Worm (Caenorhabditis elegans) whole organism, young adult: ENCODE results near the gene C50B8.6.

Source experiments
- C17E4.6 ChIP-seq: fragments of 200-800 bp; sonication (Bioruptor generic); IDR thresholded peaks from 2 replicates; pipeline ENCODE4 v1.3.6; 2022; ENCODE audit warnings: missing genetic modification reagents, missing genetic modification characterization, missing compliant biosample characterization
- F10E7.11 ChIP-seq: sonication (generic microtip); optimal IDR thresholded peaks from 2 replicates; lab custom pipeline; 2017; ENCODE audit warnings: mild to moderate bottlenecking, missing genetic modification characterization, moderate library complexity, missing compliant biosample characterization
- F23B12.7 ChIP-seq: sonication (generic microtip); optimal IDR thresholded peaks from 2 replicates; lab custom pipeline; 2017; ENCODE audit warnings: missing genetic modification characterization, mild to moderate bottlenecking, missing compliant biosample characterization, antibody characterized with exemption, moderate library complexity; ENCODE audit not compliant: insufficient read depth
- F52B5.7 ChIP-seq: sonication (generic microtip); optimal IDR thresholded peaks from 2 replicates; lab custom pipeline; 2016; ENCODE audit warnings: mild to moderate bottlenecking, missing genetic modification characterization, missing compliant biosample characterization
- F57A8.1 ChIP-seq: fragments of 200-800 bp; sonication (Bioruptor generic); optimal IDR thresholded peaks from 2 replicates; lab custom pipeline; 2018; ENCODE audit warnings: mild to moderate bottlenecking, missing genetic modification characterization, moderate library complexity, missing compliant biosample characterization
- F57C9.4 ChIP-seq: sonication (generic microtip); optimal IDR thresholded peaks from 2 replicates; lab custom pipeline; 2017; ENCODE audit warnings: mild to moderate bottlenecking, missing genetic modification characterization, missing compliant biosample characterization
- K12H6.12 ChIP-seq: fragments of 200-800 bp; sonication (Bioruptor generic); optimal IDR thresholded peaks from 2 replicates; lab custom pipeline; 2018; ENCODE audit warnings: mild to moderate bottlenecking, missing genetic modification characterization, missing compliant biosample characterization
- T07F8.4 ChIP-seq: sonication (generic microtip); optimal IDR thresholded peaks from 2 replicates; lab custom pipeline; 2016; ENCODE audit warnings: mild to moderate bottlenecking, missing genetic modification characterization, moderate library complexity, missing compliant biosample characterization
- Y53G8AR.9 ChIP-seq: fragments of 200-800 bp; sonication (Bioruptor generic); conservative IDR thresholded peaks from 2 replicates; pipeline ENCODE4 v1.3.6; 2022; ENCODE audit warnings: missing genetic modification reagents, missing genetic modification characterization, missing compliant biosample characterization
- Y56A3A.18 ChIP-seq: fragments of 200-800 bp; sonication (Bioruptor generic); IDR thresholded peaks from 2 replicates; pipeline ENCODE4 v1.3.6; 2022; ENCODE audit warnings: missing genetic modification reagents, missing genetic modification characterization, missing compliant biosample characterization
- Y95B8A.8 ChIP-seq: fragments of 200-800 bp; sonication (Bioruptor generic); IDR thresholded peaks from 2 replicates; pipeline ENCODE4 v1.3.6; 2022; ENCODE audit warnings: missing genetic modification reagents, missing genetic modification characterization, missing compliant biosample characterization
- akir-1 ChIP-seq: fragments of 200-800 bp; sonication (Bioruptor generic); optimal IDR thresholded peaks from 2 replicates; lab custom pipeline; 2018; ENCODE audit warnings: mild to moderate bottlenecking, missing genetic modification characterization, moderate library complexity, missing compliant biosample characterization
- aptf-3 ChIP-seq: fragments of 200-800 bp; sonication (Bioruptor generic); IDR thresholded peaks from 2 replicates; pipeline ENCODE4 v1.3.6; 2022; ENCODE audit warnings: missing genetic modification characterization, missing compliant biosample characterization
- atf-7 ChIP-seq: sonication (generic microtip); optimal IDR thresholded peaks from 2 replicates; lab custom pipeline; 2017; ENCODE audit warnings: mild to moderate bottlenecking, missing genetic modification characterization, missing compliant biosample characterization
- athp-1 ChIP-seq: sonication (generic microtip); optimal IDR thresholded peaks from 2 replicates; lab custom pipeline; 2017; ENCODE audit warnings: mild to moderate bottlenecking, missing genetic modification characterization, missing compliant biosample characterization
- attf-3 ChIP-seq: fragments of 200-800 bp; sonication (Bioruptor generic); conservative IDR thresholded peaks from 2 replicates; pipeline ENCODE4 v1.3.6; 2022; ENCODE audit warnings: missing genetic modification reagents, missing genetic modification characterization, missing compliant biosample characterization
- attf-5 ChIP-seq: fragments of 200-800 bp; sonication (Bioruptor generic); optimal IDR thresholded peaks from 2 replicates; lab custom pipeline; 2018; ENCODE audit warnings: mild to moderate bottlenecking, missing genetic modification characterization, missing compliant biosample characterization
- bed-1 ChIP-seq: fragments of 200-800 bp; sonication (Bioruptor generic); IDR thresholded peaks from 2 replicates; pipeline ENCODE4 v1.3.6; 2022; ENCODE audit warnings: missing genetic modification reagents, missing genetic modification characterization, missing compliant biosample characterization
- ceh-27 ChIP-seq: fragments of 200-800 bp; sonication (Bioruptor generic); optimal IDR thresholded peaks from 2 replicates; lab custom pipeline; 2018; ENCODE audit warnings: mild to moderate bottlenecking, missing genetic modification characterization, moderate library complexity, missing compliant biosample characterization
- ceh-58 ChIP-seq: fragments of 200-800 bp; sonication (Bioruptor generic); IDR thresholded peaks from 2 replicates; pipeline ENCODE4 v1.3.6; 2022; ENCODE audit warnings: missing genetic modification characterization, missing compliant biosample characterization
- ceh-91 ChIP-seq: fragments of 200-800 bp; sonication (Bioruptor generic); IDR thresholded peaks from 2 replicates; pipeline ENCODE4 v1.3.6; 2022; ENCODE audit warnings: missing genetic modification reagents, missing genetic modification characterization, missing compliant biosample characterization
- dpff-1 ChIP-seq: sonication (generic microtip); optimal IDR thresholded peaks from 2 replicates; lab custom pipeline; 2017; ENCODE audit warnings: mild to moderate bottlenecking, missing genetic modification characterization, missing compliant biosample characterization
- dpl-1 ChIP-seq: fragments of 150-350 bp; optimal IDR thresholded peaks from 2 replicates; lab custom pipeline; 2014; ENCODE audit warnings: missing biosample characterization, missing genetic modification reagents, missing genetic modification characterization
- egl-44 ChIP-seq: fragments of 200-800 bp; sonication (Bioruptor generic); IDR thresholded peaks from 2 replicates; pipeline ENCODE4 v1.3.6; 2022; ENCODE audit warnings: missing genetic modification reagents, missing genetic modification characterization, missing compliant biosample characterization
- egrh-3 ChIP-seq: fragments of 200-800 bp; sonication (Bioruptor generic); IDR thresholded peaks from 2 replicates; pipeline ENCODE4 v1.3.6; 2022; ENCODE audit warnings: missing genetic modification reagents, missing genetic modification characterization, missing compliant biosample characterization
- ets-4 ChIP-seq: fragments of 200-800 bp; sonication (Bioruptor generic); optimal IDR thresholded peaks from 2 replicates; lab custom pipeline; 2018; ENCODE audit warnings: mild to moderate bottlenecking, missing genetic modification characterization, missing compliant biosample characterization
- fkh-3 ChIP-seq: sonication (generic microtip); optimal IDR thresholded peaks from 2 replicates; lab custom pipeline; 2016; ENCODE audit warnings: mild to moderate bottlenecking, missing genetic modification characterization, missing compliant biosample characterization
- gei-17 ChIP-seq: fragments of 200-800 bp; sonication (Bioruptor generic); optimal IDR thresholded peaks from 2 replicates; lab custom pipeline; 2018; ENCODE audit warnings: mild to moderate bottlenecking, missing genetic modification characterization, missing compliant biosample characterization
- him-1 ChIP-seq: sonication (generic microtip); optimal IDR thresholded peaks from 2 replicates; lab custom pipeline; 2016; ENCODE audit warnings: missing genotype, missing genetic modification reagents, missing genetic modification characterization, missing compliant biosample characterization
- hmg-1.2 ChIP-seq: fragments of 200-800 bp; sonication (Bioruptor generic); IDR thresholded peaks from 2 replicates; pipeline ENCODE4 v1.3.6; 2022; ENCODE audit warnings: missing genetic modification reagents, missing genetic modification characterization, missing compliant biosample characterization
- hmg-20 ChIP-seq: fragments of 200-800 bp; sonication (Bioruptor generic); IDR thresholded peaks from 2 replicates; pipeline ENCODE4 v1.3.6; 2022; ENCODE audit warnings: missing genetic modification reagents, missing genetic modification characterization, missing compliant biosample characterization
- lin-35 ChIP-seq, 3 experiments: fragments of 150-350 bp in 2 of 3; sonication (generic microtip) in 1 of 3; optimal IDR thresholded peaks; 2 replicates each; lab custom pipeline; 2014 to 2018; ENCODE audit warnings: missing biosample characterization in 3 of 3, missing genetic modification characterization in 3 of 3, missing genetic modification reagents in 3 of 3
- lin-40 ChIP-seq: sonication (generic microtip); optimal IDR thresholded peaks from 2 replicates; lab custom pipeline; 2016; ENCODE audit warnings: missing genetic modification characterization, mild to moderate bottlenecking, missing compliant biosample characterization, missing genotype, missing genetic modification reagents
- lsy-27 ChIP-seq: sonication (generic microtip); optimal IDR thresholded peaks from 2 replicates; lab custom pipeline; 2017; ENCODE audit warnings: missing genetic modification characterization, mild to moderate bottlenecking, missing compliant biosample characterization, antibody characterized with exemption, missing genotype, borderline replicate concordance; ENCODE audit not compliant: insufficient read depth
- madf-10 ChIP-seq: sonication (generic microtip); optimal IDR thresholded peaks from 2 replicates; lab custom pipeline; 2016; ENCODE audit warnings: mild to moderate bottlenecking, missing genetic modification characterization, missing compliant biosample characterization
- madf-3 ChIP-seq: fragments of 200-800 bp; sonication (Bioruptor generic); IDR thresholded peaks from 2 replicates; pipeline ENCODE4 v1.3.6; 2022; ENCODE audit warnings: missing genetic modification reagents, missing genetic modification characterization, missing compliant biosample characterization
- mes-4 ChIP-seq: sonication (generic microtip); optimal IDR thresholded peaks from 2 replicates; lab custom pipeline; 2016; ENCODE audit warnings: missing genotype, missing genetic modification characterization, missing compliant biosample characterization
- nfya-2 ChIP-seq: fragments of 200-800 bp; sonication (Bioruptor generic); IDR thresholded peaks from 2 replicates; pipeline ENCODE4 v1.3.6; 2022; ENCODE audit warnings: missing genetic modification reagents, missing genetic modification characterization, missing compliant biosample characterization
- nhr-120 ChIP-seq: fragments of 200-800 bp; sonication (Bioruptor generic); IDR thresholded peaks from 2 replicates; pipeline ENCODE4 v1.3.6; 2022; ENCODE audit warnings: missing genetic modification characterization, missing compliant biosample characterization
- nhr-179 ChIP-seq: sonication (generic microtip); optimal IDR thresholded peaks from 2 replicates; lab custom pipeline; 2016; ENCODE audit warnings: mild to moderate bottlenecking, missing genetic modification characterization, missing compliant biosample characterization
- rcor-1 ChIP-seq: fragments of 200-800 bp; sonication (Bioruptor generic); IDR thresholded peaks from 2 replicates; pipeline ENCODE4 v1.3.6; 2022; ENCODE audit warnings: missing genetic modification reagents, missing genetic modification characterization, missing compliant biosample characterization
- rec-8 ChIP-seq, 2 experiments: sonication (generic microtip); optimal IDR thresholded peaks; 2 replicates each; lab custom pipeline; 2016; ENCODE audit warnings: mild to moderate bottlenecking in 2 of 2, missing genetic modification characterization in 2 of 2, missing genetic modification reagents in 2 of 2, missing genotype in 2 of 2, missing biosample characterization in 1 of 2, missing compliant biosample characterization in 1 of 2, moderate library complexity in 1 of 2
- rpc-1 ChIP-seq, 2 experiments: fragments of 150-350 bp in 1 of 2; sonication (generic microtip) in 1 of 2; optimal IDR thresholded peaks; 2 replicates each; lab custom pipeline; 2014 to 2018; ENCODE audit warnings: missing biosample characterization in 1 of 2, missing genetic modification characterization in 1 of 2, missing genetic modification reagents in 1 of 2, missing genotype in 1 of 2
- snpc-1.3 ChIP-seq: sonication (generic microtip); optimal IDR thresholded peaks from 2 replicates; lab custom pipeline; 2017; ENCODE audit warnings: missing genetic modification characterization, mild to moderate bottlenecking, missing compliant biosample characterization, antibody characterized with exemption, moderate library complexity, missing genotype, missing genetic modification reagents; ENCODE audit not compliant: insufficient read depth
- tbp1 ChIP-seq: fragments of 200-800 bp; sonication (Bioruptor generic); optimal IDR thresholded peaks from 2 replicates; lab custom pipeline; 2018; ENCODE audit warnings: mild to moderate bottlenecking, missing genetic modification characterization, missing compliant biosample characterization
- zfh-2 ChIP-seq: fragments of 200-800 bp; sonication (Bioruptor generic); conservative IDR thresholded peaks from 2 replicates; pipeline ENCODE4 v1.3.6; 2022; ENCODE audit warnings: missing genetic modification reagents, missing genetic modification characterization, missing compliant biosample characterization
- ztf-18 ChIP-seq: sonication (generic microtip); optimal IDR thresholded peaks from 2 replicates; lab custom pipeline; 2016; ENCODE audit warnings: missing genotype, mild to moderate bottlenecking, missing genetic modification characterization, missing compliant biosample characterization
- ztf-25 ChIP-seq: fragments of 200-800 bp; sonication (Bioruptor generic); IDR thresholded peaks from 2 replicates; pipeline ENCODE4 v1.3.6; 2022; ENCODE audit warnings: missing genetic modification reagents, missing genetic modification characterization, missing compliant biosample characterization

Gene C50B8.6

ce11 chrV:13565197-13565596 is 13.6 kb upstream of the C50B8.6 start (continued):
- TF ChIP-seq atf-7 (tag; lab: Kevin White, UChicago) = peak; percentile 85
- TF ChIP-seq F57C9.4 (tag; lab: Kevin White, UChicago) = no peak
- peak; percentile 0 for TF ChIP-seq dpl-1 (GFP tag; lab: Kevin White, UChicago)
- TF ChIP-seq aptf-3 (GFP tag; lab: Robert Waterston, UW) = no peak
- peak; percentile 34 for TF ChIP-seq gei-17 (GFP tag; lab: Kevin White, UChicago)
- no peak for TF ChIP-seq fkh-3
- no peak for TF ChIP-seq F57A8.1 (GFP tag; lab: Kevin White, UChicago)
- 0 out of 2 replicates have a peak, but pooled peaks have one; percentile 10 for TF ChIP-seq egrh-3
- TF ChIP-seq rpc-1 (optimal IDR thresholded peaks at IDR 0.05; lab: Kevin White, UChicago) = no peak
- no peak for TF ChIP-seq rpc-1 (tag; optimal IDR thresholded peaks at IDR 0.05; lab: Kevin White, UChicago)
- peak; percentile 86 for TF ChIP-seq athp-1
- TF ChIP-seq ets-4 (GFP tag; lab: Kevin White, UChicago) = peak; percentile 68
- TF ChIP-seq ztf-18 = peak; percentile 56
- TF ChIP-seq nfya-2 (GFP tag; lab: Robert Waterston, UW) = no peak
- TF ChIP-seq ceh-91 (GFP tag; lab: Robert Waterston, UW) = no peak
- TF ChIP-seq hmg-20 (GFP tag; lab: Robert Waterston, UW) = no peak
- TF ChIP-seq dpff-1 = no peak
- TF ChIP-seq nhr-179 = no peak
- peak; percentile 9 for TF ChIP-seq F52B5.7 (tag; lab: Kevin White, UChicago)
- peak; percentile 86 for TF ChIP-seq rcor-1 (GFP tag; lab: Robert Waterston, UW)
- no peak; the same call in 1 of the 2 replicates for TF ChIP-seq zfh-2 (GFP tag; lab: Robert Waterston, UW)
- 0 out of 2 replicates have a peak, but pooled peaks have one; percentile 36 for TF ChIP-seq attf-3 (GFP tag; lab: Robert Waterston, UW)
- TF ChIP-seq lin-40 (tag; lab: Kevin White, UChicago) = peak; percentile 91
- TF ChIP-seq lin-35 (GFP tag; optimal IDR thresholded peaks at IDR 0.05; lab: Kevin White, UChicago) = peak in 1 of 3 experiments; percentile 35
- no peak for TF ChIP-seq lsy-27 (tag; lab: Kevin White, UChicago)
- TF ChIP-seq K12H6.12 (tag; lab: Kevin White, UChicago) = peak; percentile 34
- no peak for TF ChIP-seq ceh-58 (GFP tag; lab: Robert Waterston, UW)
- no peak for TF ChIP-seq rec-8 (tag; optimal IDR thresholded peaks at IDR 0.05; lab: Kevin White, UChicago)
- peak; percentile 61; the same call in 1 of the 2 replicates for TF ChIP-seq Y53G8AR.9 (GFP tag; lab: Robert Waterston, UW)
- TF ChIP-seq akir-1 (GFP tag; lab: Kevin White, UChicago) = no peak
- peak; percentile 13 for TF ChIP-seq F23B12.7
- TF ChIP-seq egl-44 (GFP tag; lab: Robert Waterston, UW) = peak; percentile 85
- TF ChIP-seq madf-10 (tag; lab: Kevin White, UChicago) = peak; percentile 74
- peak; percentile 92 for TF ChIP-seq attf-5 (GFP tag; lab: Kevin White, UChicago)
- TF ChIP-seq nhr-120 (GFP tag; lab: Robert Waterston, UW) = no peak
- TF ChIP-seq mes-4 (tag; lab: Kevin White, UChicago) = no peak
- TF ChIP-seq Y56A3A.18 = 0 out of 2 replicates have a peak, but pooled peaks have one; percentile 67
- TF ChIP-seq Y95B8A.8 (GFP tag; lab: Robert Waterston, UW) = peak; percentile 38; the same call in 1 of the 2 replicates
- no peak for TF ChIP-seq F10E7.11
- peak; percentile 88 for TF ChIP-seq ceh-27 (GFP tag; lab: Kevin White, UChicago)
- no peak for TF ChIP-seq C17E4.6 (GFP tag; lab: Robert Waterston, UW)
- peak; percentile 68 for TF ChIP-seq tbp1
- TF ChIP-seq ztf-25 (GFP tag; lab: Robert Waterston, UW) = no peak
- TF ChIP-seq him-1 (tag; lab: Kevin White, UChicago) = no peak
- no peak for TF ChIP-seq bed-1 (GFP tag; lab: Robert Waterston, UW)
- TF ChIP-seq madf-3 = 0 out of 2 replicates have a peak, but pooled peaks have one; percentile 68
- no peak for TF ChIP-seq T07F8.4 (tag; lab: Kevin White, UChicago)
- TF ChIP-seq hmg-1.2 (GFP tag; lab: Robert Waterston, UW) = peak; percentile 99
- TF ChIP-seq snpc-1.3 (tag; lab: Kevin White, UChicago) = no peak
